Fruit fly (Drosophila melanogaster) S2 (cell line): ENCODE measurements around the gene Acn.

Experiments used
- CG8478 ChIP-seq: fragments of >200 bp; optimal IDR thresholded peaks from 2 replicates; lab custom pipeline; 2018
- CTCF ChIP-seq, 2 experiments: fragments of >200 bp; optimal IDR thresholded peaks; 2 replicates each; lab custom pipeline; 2018

dm6 chr2L:19019160-19019592 is 26.0 kb upstream of the Acn start:
- TF ChIP-seq CG8478 (lab: Kevin White, UChicago) = no peak
- no peak for TF ChIP-seq CTCF (optimal IDR thresholded peaks at IDR 0.05; lab: Kevin White, UChicago)
